Fruit fly (Drosophila melanogaster) whole organism, adult: ENCODE results near the gene blp.
"Not testable (repeated sequence)": the region's sequence is repeated elsewhere in the genome, so short reads cannot be mapped to it uniquely, and the experiment has no call there.

Experiments
- CG11617 ChIP-seq: fragments of 200-800 bp; sonication (Bioruptor generic); optimal IDR thresholded peaks from 2 replicates; lab custom pipeline; 2017; ENCODE audit warnings: mild to moderate bottlenecking, missing biosample characterization, missing genetic modification reagents, missing genetic modification characterization
- CG12768 ChIP-seq: fragments of 200-800 bp; sonication (Bioruptor generic); optimal IDR thresholded peaks from 2 replicates; lab custom pipeline; 2017; ENCODE audit warnings: missing biosample characterization, missing genetic modification characterization, mild to moderate bottlenecking, moderate library complexity, missing genetic modification reagents
- CG14711 ChIP-seq: fragments of 200-800 bp; sonication (Bioruptor generic); optimal IDR thresholded peaks from 2 replicates; lab custom pipeline; 2018; ENCODE audit warnings: missing biosample characterization, mild to moderate bottlenecking, missing genetic modification characterization, moderate library complexity
- CG1620 ChIP-seq: fragments of 200-800 bp; sonication (Bioruptor generic); optimal IDR thresholded peaks from 2 replicates; lab custom pipeline; 2016; ENCODE audit warnings: missing biosample characterization, missing genetic modification characterization
- CG33017 ChIP-seq: fragments of 200-800 bp; sonication (Bioruptor generic); optimal IDR thresholded peaks from 2 replicates; lab custom pipeline; 2018; ENCODE audit warnings: missing biosample characterization, mild to moderate bottlenecking, missing genetic modification characterization, moderate library complexity
- CG5204 ChIP-seq: fragments of 200-800 bp; sonication (Bioruptor generic); optimal IDR thresholded peaks from 2 replicates; lab custom pipeline; 2016; ENCODE audit warnings: missing biosample characterization, missing genetic modification characterization
- CG7045 ChIP-seq: fragments of 200-800 bp; sonication (Bioruptor generic); optimal IDR thresholded peaks from 2 replicates; lab custom pipeline; 2017; ENCODE audit warnings: missing biosample characterization, mild to moderate bottlenecking, missing genetic modification characterization
- CG7101 ChIP-seq: fragments of 200-800 bp; sonication (Bioruptor generic); optimal IDR thresholded peaks from 2 replicates; lab custom pipeline; 2018; ENCODE audit warnings: missing biosample characterization, mild to moderate bottlenecking, missing genetic modification characterization, moderate library complexity
- Clk ChIP-seq: fragments of 200-800 bp; sonication (Bioruptor generic); optimal IDR thresholded peaks from 2 replicates; lab custom pipeline; 2017; ENCODE audit warnings: missing biosample characterization, missing genetic modification characterization
- Crg-1 ChIP-seq: fragments of 200-800 bp; sonication (Bioruptor generic); optimal IDR thresholded peaks from 2 replicates; lab custom pipeline; 2016; ENCODE audit warnings: missing biosample characterization, missing genetic modification characterization
- Hr96 ChIP-seq: fragments of 200-800 bp; sonication (Bioruptor generic); optimal IDR thresholded peaks from 2 replicates; lab custom pipeline; 2016; ENCODE audit warnings: missing biosample characterization, missing genetic modification characterization
- Mnt ChIP-seq: fragments of 200-800 bp; sonication (Bioruptor generic); optimal IDR thresholded peaks from 2 replicates; lab custom pipeline; 2016; ENCODE audit warnings: missing biosample characterization, mild to moderate bottlenecking, missing genetic modification characterization
- bab1 ChIP-seq: fragments of 200-800 bp; sonication (Bioruptor generic); optimal IDR thresholded peaks from 3 replicates; lab custom pipeline; 2019; ENCODE audit warnings: missing biosample characterization, mild to moderate bottlenecking, missing genetic modification characterization, moderate library complexity
- cic ChIP-seq: fragments of 200-800 bp; sonication (Bioruptor generic); optimal IDR thresholded peaks from 2 replicates; lab custom pipeline; 2017; ENCODE audit warnings: missing biosample characterization, mild to moderate bottlenecking, missing genetic modification characterization, moderate library complexity
- cnc ChIP-seq, 2 experiments: fragments of >200 bp; optimal IDR thresholded peaks; 2 replicates each; lab custom pipeline; 2017
- kay ChIP-seq: fragments of 200-800 bp; sonication (Bioruptor generic); peaks from one replicate; lab custom pipeline; 2016; ENCODE audit warnings: missing biosample characterization, missing genetic modification characterization, borderline replicate concordance
- ovo ChIP-seq: fragments of 200-800 bp; sonication (Bioruptor generic); optimal IDR thresholded peaks from 2 replicates; lab custom pipeline; 2016; ENCODE audit warnings: missing biosample characterization, missing genetic modification characterization
- pad ChIP-seq: fragments of 200-800 bp; sonication (Bioruptor generic); optimal IDR thresholded peaks from 3 replicates; lab custom pipeline; 2017; ENCODE audit warnings: missing biosample characterization, missing genetic modification characterization, mild to moderate bottlenecking, moderate library complexity, missing genetic modification reagents
- tj ChIP-seq: fragments of 200-800 bp; sonication (Bioruptor generic); optimal IDR thresholded peaks from 3 replicates; lab custom pipeline; 2017; ENCODE audit warnings: missing biosample characterization, mild to moderate bottlenecking, missing genetic modification characterization, moderate library complexity
- toe ChIP-seq: fragments of 200-800 bp; sonication (Bioruptor generic); optimal IDR thresholded peaks from 2 replicates; lab custom pipeline; 2016; ENCODE audit warnings: missing biosample characterization, missing genetic modification characterization

Gene blp

dm6 chr3R:15908098-15908497, 25.5 kb upstream of the blp start, which contains the start of gene EndoU:
Gene EndoU (plus strand): TSS chr3R:15908398.
- TF ChIP-seq Mnt (GFP tag; lab: Kevin White, UChicago); CG11617 (GFP tag; lab: Kevin White, UChicago); CG7045: not testable (repeated sequence)

- no peak for TF ChIP-seq Clk (GFP tag; lab: Kevin White, UChicago)
- no peak for TF ChIP-seq bab1 (GFP tag; lab: Kevin White, UChicago)
- no peak for TF ChIP-seq CG7045
- TF ChIP-seq Mnt (GFP tag; lab: Kevin White, UChicago) = no peak
- TF ChIP-seq tj (GFP tag; lab: Kevin White, UChicago) = no peak
- TF ChIP-seq CG1620 = no peak
Measured at dm6 chr3R:15913231-15913630, 20.4 kb upstream of the blp start.

- TF ChIP-seq Crg-1 (GFP tag; lab: Kevin White, UChicago) = no peak
- no peak for TF ChIP-seq Clk (GFP tag; lab: Kevin White, UChicago)
- no peak for TF ChIP-seq CG11617 (GFP tag; lab: Kevin White, UChicago)
- TF ChIP-seq bab1 (GFP tag; lab: Kevin White, UChicago) = no peak
- TF ChIP-seq CG7045 = no peak
- TF ChIP-seq cic (GFP tag; lab: Kevin White, UChicago) = no peak
- TF ChIP-seq CG1620 = no peak
- TF ChIP-seq tj (GFP tag; lab: Kevin White, UChicago) = no peak
- TF ChIP-seq CG33017 (tag; lab: Kevin White, UChicago) = no peak
- TF ChIP-seq kay (GFP tag; lab: Kevin White, UChicago) = no peak
- TF ChIP-seq CG5204 (GFP tag; lab: Kevin White, UChicago) = no peak
- no peak for TF ChIP-seq Hr96 (GFP tag; lab: Kevin White, UChicago)
- TF ChIP-seq toe = no peak
- no peak for TF ChIP-seq CG7101 (tag; lab: Kevin White, UChicago)
- no peak for TF ChIP-seq cnc (optimal IDR thresholded peaks at IDR 0.05; lab: Kevin White, UChicago)
- TF ChIP-seq pad (GFP tag; lab: Kevin White, UChicago) = no peak
- TF ChIP-seq CG12768 (GFP tag; lab: Kevin White, UChicago) = no peak
- TF ChIP-seq CG14711 = no peak
Measured at dm6 chr3R:15917907-15918306, 15.7 kb upstream of the blp start, which contains the start of gene CG45105. Gene CG45105 (minus strand): TSS chr3R:15918007.

dm6 chr3R:15919367-15920228, 14.0 kb upstream of the blp start:
- TF ChIP-seq Mnt (GFP tag; lab: Kevin White, UChicago) (no peak), CG14711 (no peak), CG7045 (no peak), pad (GFP tag; lab: Kevin White, UChicago) (no peak), Hr96 (GFP tag; lab: Kevin White, UChicago) (no peak)

dm6 chr3R:15920229-15920533, 13.5 kb upstream of the blp start:
- TF ChIP-seq pad (GFP tag; lab: Kevin White, UChicago) (no peak), Hr96 (GFP tag; lab: Kevin White, UChicago) (no peak), cic (GFP tag; lab: Kevin White, UChicago) (no peak), CG11617 (GFP tag; lab: Kevin White, UChicago) (no peak), CG7045 (no peak), toe (no peak), cnc (optimal IDR thresholded peaks at IDR 0.05; lab: Kevin White, UChicago) (no peak), CG7101 (tag; lab: Kevin White, UChicago) (no peak), Clk (GFP tag; lab: Kevin White, UChicago) (no peak), CG12768 (GFP tag; lab: Kevin White, UChicago) (no peak), tj (GFP tag; lab: Kevin White, UChicago) (no peak), CG33017 (tag; lab: Kevin White, UChicago) (no peak), Crg-1 (GFP tag; lab: Kevin White, UChicago) (no peak)

- no peak for TF ChIP-seq pad (GFP tag; lab: Kevin White, UChicago)
- TF ChIP-seq kay (GFP tag; lab: Kevin White, UChicago) = no peak
- TF ChIP-seq CG33017 (tag; lab: Kevin White, UChicago) = no peak
- TF ChIP-seq CG12768 (GFP tag; lab: Kevin White, UChicago) = no peak
- TF ChIP-seq cic (GFP tag; lab: Kevin White, UChicago) = no peak
- no peak for TF ChIP-seq CG1620
- TF ChIP-seq ovo (GFP tag; lab: Kevin White, UChicago) = no peak
- TF ChIP-seq CG5204 (GFP tag; lab: Kevin White, UChicago) = no peak
- no peak for TF ChIP-seq bab1 (GFP tag; lab: Kevin White, UChicago)
- TF ChIP-seq toe = no peak
Measured at dm6 chr3R:15920751-15921156, 12.9 kb upstream of the blp start, which contains the start of gene Fbxl7. Gene Fbxl7 (plus strand): TSS chr3R:15920898.

- TF ChIP-seq cnc (optimal IDR thresholded peaks at IDR 0.05; lab: Kevin White, UChicago) (no peak), bab1 (GFP tag; lab: Kevin White, UChicago) (no peak), CG11617 (GFP tag; lab: Kevin White, UChicago) (no peak), CG7101 (tag; lab: Kevin White, UChicago) (no peak), CG33017 (tag; lab: Kevin White, UChicago) (no peak), ovo (GFP tag; lab: Kevin White, UChicago) (no peak), cic (GFP tag; lab: Kevin White, UChicago) (no peak), CG1620 (no peak), Clk (GFP tag; lab: Kevin White, UChicago) (no peak), toe (no peak), CG7045 (no peak), Hr96 (GFP tag; lab: Kevin White, UChicago) (no peak), CG14711 (no peak), kay (GFP tag; lab: Kevin White, UChicago) (no peak), CG5204 (GFP tag; lab: Kevin White, UChicago) (no peak)
Measured at dm6 chr3R:15921747-15922146, 11.9 kb upstream of the blp start.
